Worm (Caenorhabditis elegans) whole organism, early embryonic: ENCODE measurements around the gene ZC302.3.

Source experiments
- B0310.2 ChIP-seq: sonication (generic microtip); optimal IDR thresholded peaks from 2 replicates; lab custom pipeline; 2016; ENCODE audit warnings: mild to moderate bottlenecking, missing genetic modification characterization, missing compliant biosample characterization
- aly-1 ChIP-seq: sonication (generic microtip); optimal IDR thresholded peaks from 2 replicates; lab custom pipeline; 2016; ENCODE audit warnings: missing genetic modification characterization, missing compliant biosample characterization
- ama-1 ChIP-seq: fragments of 150-350 bp; optimal IDR thresholded peaks from 2 replicates; lab custom pipeline; 2014
- ceh-13 ChIP-seq: fragments of 200-800 bp; sonication (Bioruptor generic); optimal IDR thresholded peaks from 2 replicates; lab custom pipeline; 2018; ENCODE audit warnings: mild to moderate bottlenecking, missing genetic modification characterization, missing compliant biosample characterization
- ets-7 ChIP-seq: sonication (generic microtip); optimal IDR thresholded peaks from 2 replicates; lab custom pipeline; 2016; ENCODE audit warnings: missing genotype, missing genetic modification characterization, missing compliant biosample characterization
- flt-1 ChIP-seq: fragments of 200-800 bp; sonication (Bioruptor generic); IDR thresholded peaks from 2 replicates; pipeline ENCODE4 v1.3.6; 2022; ENCODE audit warnings: missing genetic modification characterization, missing compliant biosample characterization
- tbx-11 ChIP-seq: fragments of 200-800 bp; sonication (Bioruptor generic); IDR thresholded peaks from 2 replicates; pipeline ENCODE4 v1.3.6; 2022; ENCODE audit warnings: missing genetic modification characterization, missing compliant biosample characterization
- tbx-37 ChIP-seq: fragments of 200-800 bp; sonication (Bioruptor generic); conservative IDR thresholded peaks from 2 replicates; pipeline ENCODE4 v1.3.6; 2022; ENCODE audit warnings: missing genetic modification reagents, missing genetic modification characterization, missing compliant biosample characterization

DNA sequence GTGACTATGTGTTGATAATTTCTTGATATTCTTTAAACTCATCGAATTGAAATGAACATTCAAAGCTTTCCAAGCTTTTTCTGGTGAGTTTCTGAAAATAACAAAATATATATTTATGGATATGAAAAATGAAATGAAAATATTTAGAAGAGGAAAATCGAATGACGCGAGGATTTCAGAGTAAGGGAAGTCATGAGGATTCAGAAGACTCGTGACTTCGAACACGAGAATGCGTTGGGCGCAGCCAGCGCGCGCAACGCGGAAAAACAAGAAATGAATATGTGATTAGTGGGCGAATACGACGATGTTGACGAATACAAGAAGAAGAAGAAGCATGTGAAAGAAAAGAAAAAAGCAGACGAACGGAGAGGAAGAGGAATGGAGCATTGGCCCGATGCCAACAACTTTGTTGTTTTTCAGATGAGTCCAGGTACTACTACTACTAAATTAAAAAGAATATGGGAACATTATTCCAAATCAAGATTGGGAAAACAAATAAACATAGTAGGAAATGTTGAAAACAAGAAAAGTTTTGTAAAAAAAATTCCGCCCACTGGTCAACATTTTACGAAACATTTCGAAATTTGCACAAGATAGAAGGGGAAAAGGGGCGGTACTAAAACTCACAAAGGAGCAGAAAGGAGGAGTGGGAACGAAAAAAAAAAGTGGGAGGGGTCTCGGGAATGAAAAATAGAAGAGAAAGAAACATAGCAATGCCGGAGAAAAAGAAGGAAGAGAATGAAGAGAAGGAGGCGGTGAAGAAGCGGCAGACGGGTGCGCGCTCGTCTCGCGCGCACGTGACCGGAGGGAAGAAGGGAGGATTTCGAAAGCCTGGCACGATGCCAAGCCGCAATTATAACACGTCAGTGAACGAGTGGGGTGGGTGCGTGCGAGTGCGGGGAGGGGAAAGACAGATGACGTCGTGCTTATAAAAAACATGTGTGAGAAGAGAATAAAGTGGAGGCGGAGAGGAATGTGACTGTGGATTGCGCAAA is 25.8 kb downstream of the ZC302.3 start:
- TF ChIP-seq B0310.2 (tag; lab: Kevin White, UChicago) (no peak), ama-1 (lab: Kevin White, UChicago) (no peak), ceh-13 (no peak), aly-1 (tag; lab: Kevin White, UChicago) (no peak), tbx-37 (GFP tag; lab: Robert Waterston, UW) (no peak), tbx-11 (GFP tag; lab: Robert Waterston, UW) (no peak), flt-1 (GFP tag; lab: Robert Waterston, UW) (no peak), ets-7 (tag; lab: Kevin White, UChicago) (no peak)
